Worm (Caenorhabditis elegans) whole organism, L3 larva: ENCODE measurements around the gene ugt-4.

ENCODE experiments used
- R02D3.7 ChIP-seq: fragments of 150-350 bp; optimal IDR thresholded peaks from 2 replicates; lab custom pipeline; 2014; ENCODE audit warnings: missing biosample characterization, missing genetic modification characterization
- ceh-9 ChIP-seq: sonication (generic microtip); optimal IDR thresholded peaks from 2 replicates; lab custom pipeline; 2018; ENCODE audit warnings: missing biosample characterization, missing genetic modification characterization
- egl-5 ChIP-seq: fragments of 150-350 bp; optimal IDR thresholded peaks from 2 replicates; lab custom pipeline; 2017; ENCODE audit warnings: missing biosample characterization, missing genetic modification reagents, missing genetic modification characterization, inconsistent platforms
- elt-2 ChIP-seq: sonication (generic microtip); optimal IDR thresholded peaks from 2 replicates; lab custom pipeline; 2016; ENCODE audit warnings: missing genetic modification reagents, mild to moderate bottlenecking, missing genetic modification characterization, missing compliant biosample characterization
- mdl-1 ChIP-seq: fragments of 150-350 bp; optimal IDR thresholded peaks from 2 replicates; lab custom pipeline; 2014; ENCODE audit warnings: missing biosample characterization, missing genetic modification characterization
- nhr-237 ChIP-seq: fragments of 150-350 bp; optimal IDR thresholded peaks from 2 replicates; lab custom pipeline; 2014; ENCODE audit warnings: missing biosample characterization, missing genetic modification characterization
- pqm-1 ChIP-seq: fragments of 150-350 bp; optimal IDR thresholded peaks from 2 replicates; lab custom pipeline; 2017; ENCODE audit warnings: missing biosample characterization, missing genetic modification characterization, inconsistent platforms

ce11 chrV:12835388-12835787 lies 40.3 kb upstream of the ugt-4 start, which contains the start of gene C44H9.4:
- TF ChIP-seq ceh-9 (tag; lab: Kevin White, UChicago) (no peak), egl-5 (tag; lab: Kevin White, UChicago) (no peak), pqm-1 (tag; lab: Kevin White, UChicago) (no peak), R02D3.7 (no peak), nhr-237 (no peak), mdl-1 (tag; lab: Kevin White, UChicago) (no peak), elt-2 (tag; lab: Kevin White, UChicago) (no peak)
